Fruit fly (Drosophila melanogaster): Measurements from ENCODE around the gene qua.

The qua gene

DNA sequence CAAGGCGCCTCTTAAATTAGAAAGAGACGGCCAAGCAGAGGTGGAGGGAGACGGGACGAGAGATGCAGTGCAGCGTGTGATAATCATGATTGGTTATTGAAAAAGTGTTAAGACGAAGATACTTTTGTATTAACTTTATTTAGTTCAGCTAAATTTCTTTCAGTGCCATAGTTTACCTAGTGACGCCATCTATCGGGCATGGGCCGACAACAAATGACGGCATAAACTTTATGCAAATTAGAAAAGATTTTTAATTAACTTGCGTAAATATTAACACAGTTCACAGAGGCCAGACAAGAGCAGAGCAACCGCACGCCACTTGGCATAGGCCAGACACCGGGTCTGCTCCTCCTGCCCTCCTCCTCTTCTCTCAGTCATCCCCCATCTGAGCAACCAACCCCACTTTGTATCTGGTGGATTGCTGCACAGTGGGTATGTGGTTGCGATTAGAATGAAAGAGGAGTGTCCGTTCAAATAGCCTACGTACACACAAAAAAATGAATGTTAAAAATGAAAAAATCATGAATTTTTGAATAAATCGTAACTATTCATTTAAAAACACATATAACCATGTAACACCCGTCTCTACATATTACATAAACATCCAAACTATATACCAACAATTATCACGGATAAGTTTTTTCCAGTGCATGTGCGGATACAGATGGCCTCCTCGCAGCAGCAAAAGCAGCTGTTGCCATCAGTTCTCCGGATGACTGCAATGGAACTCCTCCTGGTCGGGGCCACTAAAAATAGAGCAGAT, 30.9 kb downstream of the qua start (continued):
- TF ChIP-seq ATbp (GFP tag; optimal IDR thresholded peaks at IDR 0.05) (peak; percentile 83), CG15011 (GFP tag; optimal IDR thresholded peaks at IDR 0.05) (peak; percentile 41), gce (GFP tag; IDR thresholded peaks at IDR 0.05) (peak; percentile 68; the same call in 2 of the 3 replicates), CG8924 (tag; optimal IDR thresholded peaks at IDR 0.05) (no peak), HmgD (GFP tag; optimal IDR thresholded peaks at IDR 0.05) (peak; percentile 50), CG4424 (GFP tag; optimal IDR thresholded peaks at IDR 0.05) (peak; percentile 84), CG8290 (GFP tag; optimal IDR thresholded peaks at IDR 0.05) (peak; percentile 11), CG8290 (tag; optimal IDR thresholded peaks at IDR 0.05) (peak in 1 of 2 experiments; percentile 67), danr (GFP tag; IDR thresholded peaks at IDR 0.05) (peak; percentile 62), CG11456 (GFP tag; IDR thresholded peaks at IDR 0.05) (peak; percentile 67; the same call in 1 of the 3 replicates), HmgZ (tag; optimal IDR thresholded peaks at IDR 0.05) (peak; percentile 73), ab (GFP tag; optimal IDR thresholded peaks at IDR 0.05) (no peak), lab (GFP tag; optimal IDR thresholded peaks at IDR 0.05) (peak; percentile 87), CG3838 (GFP tag; optimal IDR thresholded peaks at IDR 0.05) (peak; percentile 40), HLHmδ (GFP tag; optimal IDR thresholded peaks at IDR 0.05) (no peak), CG3163 (GFP tag; optimal IDR thresholded peaks at IDR 0.05) (peak; percentile 34), Hmx (GFP tag; optimal IDR thresholded peaks at IDR 0.05) (no peak), H2.0 (GFP tag; IDR thresholded peaks at IDR 0.05) (peak; percentile 69), CG11695 (GFP tag; IDR thresholded peaks at IDR 0.05) (peak; percentile 65), zfh2 (GFP tag; optimal IDR thresholded peaks at IDR 0.05) (no peak), eyg (GFP tag; optimal IDR thresholded peaks at IDR 0.05) (peak; percentile 62), CG17802 (tag; optimal IDR thresholded peaks at IDR 0.05) (peak; percentile 43), mirr (GFP tag; optimal IDR thresholded peaks at IDR 0.05) (no peak), CG3065 (GFP tag; optimal IDR thresholded peaks at IDR 0.05) (peak; percentile 20), CG13894 (tag; optimal IDR thresholded peaks at IDR 0.05) (no peak), CG4854 (GFP tag; optimal IDR thresholded peaks at IDR 0.05) (peak; percentile 58), Spps (tag; optimal IDR thresholded peaks at IDR 0.05) (peak; percentile 61), Dfd (GFP tag; optimal IDR thresholded peaks at IDR 0.05) (no peak), pnt (GFP tag; optimal IDR thresholded peaks at IDR 0.05) (peak; percentile 77), stwl (tag; optimal IDR thresholded peaks at IDR 0.05) (no peak), lmd (GFP tag; IDR thresholded peaks at IDR 0.05) (peak; percentile 76), sqz (GFP tag; optimal IDR thresholded peaks at IDR 0.05) (no peak), Ravus (GFP tag; IDR thresholded peaks at IDR 0.05) (no peak), CG7786 (GFP tag; optimal IDR thresholded peaks at IDR 0.05) (peak; percentile 78), CG10209 (GFP tag; optimal IDR thresholded peaks at IDR 0.05) (peak; percentile 73), crol (GFP tag; IDR thresholded peaks at IDR 0.05) (peak; percentile 28; the same call in 1 of the 2 replicates), CG17912 (GFP tag; optimal IDR thresholded peaks at IDR 0.05) (peak; percentile 9), dati (GFP tag; IDR thresholded peaks at IDR 0.05) (peak; percentile 38; the same call in 1 of the 2 replicates), Dbx (GFP tag; IDR thresholded peaks at IDR 0.05) (peak; percentile 81), MTF-1 (GFP tag; optimal IDR thresholded peaks at IDR 0.05; ENCODE audit: borderline replicate concordance) (peak; percentile 52), E2f1 (GFP tag; IDR thresholded peaks at IDR 0.05) (peak; percentile 71), Ptx1 (GFP tag; IDR thresholded peaks at IDR 0.05) (peak; percentile 85), kni (GFP tag; optimal IDR thresholded peaks at IDR 0.05) (no peak), unpg (GFP tag; optimal IDR thresholded peaks at IDR 0.05) (peak; percentile 88), CG4820 (GFP tag; optimal IDR thresholded peaks at IDR 0.05) (peak; percentile 75), CG12104 (GFP tag; optimal IDR thresholded peaks at IDR 0.05) (peak; percentile 66), CG6854 (GFP tag; optimal IDR thresholded peaks at IDR 0.05) (peak; percentile 54), CG31388 (GFP tag; optimal IDR thresholded peaks at IDR 0.05) (peak; percentile 55), CG2875 (GFP tag; optimal IDR thresholded peaks at IDR 0.05) (peak; percentile 68), BEAF-32 (GFP tag; optimal IDR thresholded peaks at IDR 0.05) (no peak)
